Fruit fly (Drosophila melanogaster) Kc167 (cell line): ENCODE data around the gene Cpr64Ad.

Experiments
- Myc ChIP-seq: fragments of >200 bp; optimal IDR thresholded peaks from 2 replicates; lab custom pipeline; 2017; ENCODE audit warnings: missing external identifiers
- Sin3A ChIP-seq: fragments of >200 bp; optimal IDR thresholded peaks from 2 replicates; lab custom pipeline; 2018; ENCODE audit warnings: missing external identifiers
- h ChIP-seq: fragments of >200 bp; optimal IDR thresholded peaks from 3 replicates; lab custom pipeline; 2018; ENCODE audit warnings: missing external identifiers
- insv ChIP-seq: fragments of >200 bp; optimal IDR thresholded peaks from 3 replicates; lab custom pipeline; 2018; ENCODE audit warnings: missing external identifiers
- psq ChIP-seq: fragments of >200 bp; optimal IDR thresholded peaks from 2 replicates; lab custom pipeline; 2017; ENCODE audit warnings: missing external identifiers
- ttk ChIP-seq: sonication (Bioruptor generic); optimal IDR thresholded peaks from 2 replicates; lab custom pipeline; 2017; ENCODE audit warnings: missing external identifiers

- TF ChIP-seq Sin3A (lab: Kevin White, UChicago) (no peak), psq (lab: Kevin White, UChicago) (no peak), h (lab: Kevin White, UChicago) (no peak), Myc (lab: Kevin White, UChicago) (no peak), ttk (lab: Kevin White, UChicago) (no peak), insv (no peak)
Observed at dm6 chr3L:4261177-4261576, 46.0 kb downstream of the Cpr64Ad start.
